Fruit fly (Drosophila melanogaster) whole organism, wandering third instar larva: ENCODE results near the gene Actn.

Source experiments
- CrebA ChIP-seq: fragments of 200-800 bp; sonication (Bioruptor generic); optimal IDR thresholded peaks from 2 replicates; lab custom pipeline; 2016; ENCODE audit warnings: missing biosample characterization, mild to moderate bottlenecking, missing genetic modification characterization, borderline replicate concordance
- Hnf4 ChIP-seq: fragments of 200-800 bp; sonication (Bioruptor generic); optimal IDR thresholded peaks from 2 replicates; lab custom pipeline; 2016; ENCODE audit warnings: missing biosample characterization, mild to moderate bottlenecking, missing genetic modification characterization
- Hr83 ChIP-seq: fragments of 200-300 bp; sonication (Bioruptor generic); optimal IDR thresholded peaks from 2 replicates; lab custom pipeline; 2016; ENCODE audit warnings: missing biosample characterization, mild to moderate bottlenecking, missing genetic modification characterization, moderate library complexity; ENCODE audit not compliant: poor library complexity, severe bottlenecking
- Myc ChIP-seq: fragments of >200 bp; optimal IDR thresholded peaks from 2 replicates; lab custom pipeline; 2017
- pan ChIP-seq: fragments of >200 bp; optimal IDR thresholded peaks from 2 replicates; lab custom pipeline; 2017
- psq ChIP-seq: fragments of 200-800 bp; sonication (Bioruptor generic); optimal IDR thresholded peaks from 3 replicates; lab custom pipeline; 2017; ENCODE audit warnings: missing biosample characterization, mild to moderate bottlenecking, missing genetic modification characterization, moderate library complexity
- tai ChIP-seq: sonication (Bioruptor generic); optimal IDR thresholded peaks from 2 replicates; lab custom pipeline; 2016; ENCODE audit warnings: missing biosample characterization, missing genetic modification characterization

DNA sequence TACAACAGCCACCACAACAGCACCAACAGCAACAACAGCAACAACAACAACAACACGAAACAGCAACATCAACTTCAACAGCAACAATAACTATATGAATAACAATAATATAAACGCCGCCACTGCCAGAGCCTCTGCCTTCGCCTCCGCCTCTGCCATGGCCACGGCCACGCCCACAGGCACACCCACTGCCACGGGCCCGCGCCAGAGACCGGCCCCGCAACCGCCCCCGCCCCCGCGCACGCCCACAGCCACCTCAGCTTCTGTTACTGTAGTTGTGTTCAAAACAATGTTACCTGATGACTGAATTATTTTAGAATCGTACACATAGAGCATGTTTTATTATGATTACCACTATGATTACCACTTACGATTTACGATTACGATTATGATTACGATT lies 38.0 kb downstream of the Actn start:
- no peak for TF ChIP-seq Hr83 (GFP tag; lab: Kevin White, UChicago)
- no peak for TF ChIP-seq pan
- no peak for TF ChIP-seq tai
- no peak for TF ChIP-seq Myc (lab: Kevin White, UChicago)
- no peak for TF ChIP-seq CrebA (GFP tag; lab: Kevin White, UChicago)
- TF ChIP-seq Hnf4 (GFP tag; lab: Kevin White, UChicago): no peak
- no peak for TF ChIP-seq psq (GFP tag; lab: Kevin White, UChicago)
